Worm (Caenorhabditis elegans) whole organism, L2 larva: Measurements from ENCODE around the gene exos-1.

Experiments
- alr-1 ChIP-seq: fragments of 150-350 bp; optimal IDR thresholded peaks from 2 replicates; lab custom pipeline; 2014; ENCODE audit warnings: missing biosample characterization, missing genetic modification characterization
- aly-2 ChIP-seq: fragments of 150-350 bp; optimal IDR thresholded peaks from 2 replicates; lab custom pipeline; 2014; ENCODE audit warnings: missing biosample characterization, missing genetic modification characterization
- elt-3 ChIP-seq: sonication (generic microtip); optimal IDR thresholded peaks from 2 replicates; lab custom pipeline; 2017; ENCODE audit warnings: missing biosample characterization, missing genetic modification characterization
- fos-1 ChIP-seq: fragments of 150-350 bp; optimal IDR thresholded peaks from 2 replicates; lab custom pipeline; 2014; ENCODE audit warnings: missing biosample characterization, missing genetic modification characterization
- lsy-2 ChIP-seq, 2 experiments: fragments of 150-350 bp in 1 of 2; sonication (generic microtip) in 1 of 2; optimal IDR thresholded peaks; 2 replicates each; lab custom pipeline; 2014 to 2017; ENCODE audit warnings: missing biosample characterization in 2 of 2, missing genetic modification characterization in 2 of 2
- mdl-1 ChIP-seq, 2 experiments: fragments of 150-350 bp in 1 of 2; sonication (generic microtip) in 1 of 2; optimal IDR thresholded peaks; 2 replicates each; lab custom pipeline; 2017; ENCODE audit warnings: missing biosample characterization in 2 of 2, missing genetic modification characterization in 2 of 2
- nhr-237 ChIP-seq: fragments of 150-350 bp; optimal IDR thresholded peaks from 2 replicates; lab custom pipeline; 2014; ENCODE audit warnings: missing biosample characterization, missing genetic modification characterization
- nhr-25 ChIP-seq: fragments of 150-350 bp; sonication (generic microtip); optimal IDR thresholded peaks from 3 replicates; lab custom pipeline; 2014; ENCODE audit warnings: missing biosample characterization, missing genetic modification characterization
- snpc-4 ChIP-seq: fragments of 150-350 bp; optimal IDR thresholded peaks from 2 replicates; lab custom pipeline; 2014; ENCODE audit warnings: missing biosample characterization, missing genetic modification characterization
- unc-39 ChIP-seq: fragments of 150-350 bp; optimal IDR thresholded peaks from 2 replicates; lab custom pipeline; 2014; ENCODE audit warnings: missing biosample characterization, missing genetic modification characterization
- unc-62 ChIP-seq: fragments of 150-350 bp; optimal IDR thresholded peaks from 2 replicates; lab custom pipeline; 2014; ENCODE audit warnings: missing biosample characterization, missing genetic modification reagents, missing genetic modification characterization
- ztf-11 ChIP-seq: sonication (generic microtip); optimal IDR thresholded peaks from 2 replicates; lab custom pipeline; 2017; ENCODE audit warnings: missing biosample characterization, missing genetic modification characterization

DNA sequence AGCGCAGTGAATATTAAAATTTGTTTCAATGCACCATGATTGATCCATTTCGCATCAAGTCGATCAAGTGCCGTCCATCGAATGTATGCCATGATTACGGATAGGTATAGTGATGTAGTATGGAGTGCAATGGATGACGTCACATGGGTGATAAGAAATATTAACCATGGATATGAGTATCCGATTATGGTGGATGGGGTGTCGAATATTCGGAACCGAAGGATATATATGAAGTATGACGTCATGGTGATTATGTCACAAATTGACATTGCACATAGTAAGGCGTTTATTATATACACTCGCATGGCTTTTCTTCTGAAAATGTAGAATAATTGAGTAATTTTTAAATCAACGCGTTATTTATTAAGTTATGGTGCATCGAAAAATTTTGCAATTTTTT lies 14.8 kb upstream of the exos-1 start:
- TF ChIP-seq unc-39 (tag; lab: Kevin White, UChicago) (no peak), aly-2 (tag; lab: Kevin White, UChicago) (no peak), lsy-2 (tag; optimal IDR thresholded peaks at IDR 0.05; lab: Kevin White, UChicago) (no peak), nhr-237 (tag; lab: Kevin White, UChicago) (no peak), ztf-11 (no peak), elt-3 (tag; lab: Kevin White, UChicago) (no peak), unc-62 (GFP tag; lab: Kevin White, UChicago) (no peak), mdl-1 (tag; optimal IDR thresholded peaks at IDR 0.05; lab: Kevin White, UChicago) (no peak), alr-1 (no peak), nhr-25 (tag; lab: Kevin White, UChicago) (no peak), snpc-4 (no peak), fos-1 (no peak)
